Worm (Caenorhabditis elegans) whole organism, early embryonic: ENCODE measurements around the gene C50B6.1.

Source experiments
- ama-1 ChIP-seq: fragments of 150-350 bp; optimal IDR thresholded peaks from 2 replicates; lab custom pipeline; 2014
- scrt-1 ChIP-seq: fragments of 200-800 bp; sonication (Bioruptor generic); IDR thresholded peaks from 2 replicates; pipeline ENCODE4 v1.3.6; 2022; ENCODE audit warnings: missing genetic modification characterization, missing compliant biosample characterization

- TF ChIP-seq scrt-1 (GFP tag; lab: Robert Waterston, UW) (no peak), ama-1 (lab: Kevin White, UChicago) (no peak)
Measured at ce11 chrV:13275959-13276358, 32.8 kb upstream of the C50B6.1 start, which contains the start of gene F32F2.4.
